Worm (Caenorhabditis elegans): ENCODE results near the gene E01G4.5.
A peak's percentile ranks its signal among the peaks of the same experiment; 100 is the strongest.

E01G4.5 gene

ce11 chrII:13494762-13495161 lies 22.6 kb downstream of the E01G4.5 start (continued):
- TF ChIP-seq unc-130 (GFP tag; optimal IDR thresholded peaks at IDR 0.05) = no peak
- no peak for TF ChIP-seq ama-1 (optimal IDR thresholded peaks at IDR 0.05)
- no peak for TF ChIP-seq fos-1 (tag; optimal IDR thresholded peaks at IDR 0.05)
- TF ChIP-seq spr-1 (tag; optimal IDR thresholded peaks at IDR 0.05) = no peak
- TF ChIP-seq lsy-2 (tag; optimal IDR thresholded peaks at IDR 0.05) = peak in 1 of 2 experiments; percentile 72
- no peak for TF ChIP-seq nhr-25 (tag; optimal IDR thresholded peaks at IDR 0.05; ENCODE audit: borderline replicate concordance, insufficient read depth)
- no peak for TF ChIP-seq duxl-1 (tag; optimal IDR thresholded peaks at IDR 0.05; ENCODE audit: poor library complexity)
- no peak for TF ChIP-seq egl-43 (GFP tag; IDR thresholded peaks at IDR 0.05)
- no peak for TF ChIP-seq daf-16 (GFP tag; optimal IDR thresholded peaks at IDR 0.05)
- peak; percentile 83 for TF ChIP-seq daf-16 (tag; optimal IDR thresholded peaks at IDR 0.05)
- TF ChIP-seq arid-1 (GFP tag; conservative IDR thresholded peaks at IDR 0.05) = no peak
- TF ChIP-seq zip-2 (tag; optimal IDR thresholded peaks at IDR 0.05) = no peak
- TF ChIP-seq daf-12 (tag; optimal IDR thresholded peaks at IDR 0.05) = no peak
- peak; percentile 17 for TF ChIP-seq ztf-7 (tag; optimal IDR thresholded peaks at IDR 0.05)
- no peak for TF ChIP-seq mxl-3 (GFP tag; optimal IDR thresholded peaks at IDR 0.05)
- TF ChIP-seq dpl-1 (GFP tag; optimal IDR thresholded peaks at IDR 0.05) = peak; percentile 34
- TF ChIP-seq hlh-30 (tag; optimal IDR thresholded peaks at IDR 0.05; ENCODE audit: insufficient read depth) = peak; percentile 22

- no peak for TF ChIP-seq attf-4 (tag; optimal IDR thresholded peaks at IDR 0.05)
- TF ChIP-seq nhr-42 (GFP tag; IDR thresholded peaks at IDR 0.05) = no peak
- no peak for TF ChIP-seq jun-1 (tag; optimal IDR thresholded peaks at IDR 0.05)
- peak; percentile 44 for TF ChIP-seq dve-1 (tag; optimal IDR thresholded peaks at IDR 0.05; ENCODE audit: insufficient read depth)
- no peak for TF ChIP-seq daf-16 (GFP tag; optimal IDR thresholded peaks at IDR 0.05)
- TF ChIP-seq daf-16 (tag; optimal IDR thresholded peaks at IDR 0.05) = peak; percentile 87
- TF ChIP-seq ztf-7 (tag; optimal IDR thresholded peaks at IDR 0.05) = no peak
- peak in 1 of 2 experiments; percentile 4 for TF ChIP-seq lsy-2 (tag; optimal IDR thresholded peaks at IDR 0.05)
- TF ChIP-seq nhr-28 (tag; optimal IDR thresholded peaks at IDR 0.05) = peak; percentile 97
- TF ChIP-seq mxl-3 (GFP tag; optimal IDR thresholded peaks at IDR 0.05) = no peak
- peak; percentile 33 for TF ChIP-seq hlh-11 (tag; optimal IDR thresholded peaks at IDR 0.05)
- TF ChIP-seq madf-5 (GFP tag; IDR thresholded peaks at IDR 0.05) = no peak
- no peak for TF ChIP-seq mdl-1 (tag; optimal IDR thresholded peaks at IDR 0.05)
- TF ChIP-seq lin-1 (GFP tag; IDR thresholded peaks at IDR 0.05) = no peak
- peak; percentile 45 for TF ChIP-seq aha-1 (tag)
- no peak for TF ChIP-seq zfp-2 (tag; optimal IDR thresholded peaks at IDR 0.05)
- TF ChIP-seq F10B5.3 (tag; optimal IDR thresholded peaks at IDR 0.05) = no peak
- no peak for TF ChIP-seq fos-1 (tag; optimal IDR thresholded peaks at IDR 0.05)
- TF ChIP-seq nhr-77 (tag; optimal IDR thresholded peaks at IDR 0.05) = peak; percentile 38
Measured at ce11 chrII:13495718-13496117, 23.5 kb downstream of the E01G4.5 start, which contains the start of gene drr-1. Gene drr-1 (minus strand): TSS chrII:13495900.

- peak; percentile 76 for TF ChIP-seq aha-1 (tag)
- no peak for TF ChIP-seq php-3 (GFP tag; IDR thresholded peaks at IDR 0.05)
- TF ChIP-seq unc-62 (GFP tag; optimal IDR thresholded peaks at IDR 0.05 in 1 of 2) = peak in 1 of 2 experiments; percentile 21
- no peak for TF ChIP-seq unc-62 (tag; optimal IDR thresholded peaks at IDR 0.05)
Measured at ce11 chrII:13500582-13500981, 28.4 kb downstream of the E01G4.5 start.

- TF ChIP-seq nhr-42 (GFP tag; IDR thresholded peaks at IDR 0.05) (no peak), ZK546.5 (tag; optimal IDR thresholded peaks at IDR 0.05) (no peak), D1046.2 (GFP tag; IDR thresholded peaks at IDR 0.05) (no peak), daf-12 (tag; optimal IDR thresholded peaks at IDR 0.05) (no peak), snpc-1.2 (GFP tag; IDR thresholded peaks at IDR 0.05) (no peak), unc-62 (GFP tag; optimal IDR thresholded peaks at IDR 0.05 in 1 of 2) (peak in 1 of 2 experiments; percentile 5), unc-62 (tag; optimal IDR thresholded peaks at IDR 0.05) (no peak), hmg-1.1 (GFP tag; IDR thresholded peaks at IDR 0.05) (no peak)
Measured at ce11 chrII:13501575-13501974, 29.4 kb downstream of the E01G4.5 start, which contains the start of gene F45H10.5. Gene F45H10.5 (plus strand): TSS chrII:13501875.
